Fruit fly (Drosophila melanogaster) whole organism, adult: Measurements from ENCODE around the gene Rpn13R.

ENCODE experiments used
- CG12768 ChIP-seq: fragments of 200-800 bp; sonication (Bioruptor generic); optimal IDR thresholded peaks from 2 replicates; lab custom pipeline; 2017; ENCODE audit warnings: missing biosample characterization, missing genetic modification characterization, mild to moderate bottlenecking, moderate library complexity, missing genetic modification reagents
- CG14711 ChIP-seq: fragments of 200-800 bp; sonication (Bioruptor generic); optimal IDR thresholded peaks from 2 replicates; lab custom pipeline; 2018; ENCODE audit warnings: missing biosample characterization, mild to moderate bottlenecking, missing genetic modification characterization, moderate library complexity
- CG1620 ChIP-seq: fragments of 200-800 bp; sonication (Bioruptor generic); optimal IDR thresholded peaks from 2 replicates; lab custom pipeline; 2016; ENCODE audit warnings: missing biosample characterization, missing genetic modification characterization
- CG7045 ChIP-seq: fragments of 200-800 bp; sonication (Bioruptor generic); optimal IDR thresholded peaks from 2 replicates; lab custom pipeline; 2017; ENCODE audit warnings: missing biosample characterization, mild to moderate bottlenecking, missing genetic modification characterization
- Hr96 ChIP-seq: fragments of 200-800 bp; sonication (Bioruptor generic); optimal IDR thresholded peaks from 2 replicates; lab custom pipeline; 2016; ENCODE audit warnings: missing biosample characterization, missing genetic modification characterization
- bab1 ChIP-seq: fragments of 200-800 bp; sonication (Bioruptor generic); optimal IDR thresholded peaks from 3 replicates; lab custom pipeline; 2019; ENCODE audit warnings: missing biosample characterization, mild to moderate bottlenecking, missing genetic modification characterization, moderate library complexity
- cic ChIP-seq: fragments of 200-800 bp; sonication (Bioruptor generic); optimal IDR thresholded peaks from 2 replicates; lab custom pipeline; 2017; ENCODE audit warnings: missing biosample characterization, mild to moderate bottlenecking, missing genetic modification characterization, moderate library complexity
- kay ChIP-seq: fragments of 200-800 bp; sonication (Bioruptor generic); peaks from one replicate; lab custom pipeline; 2016; ENCODE audit warnings: missing biosample characterization, missing genetic modification characterization, borderline replicate concordance
- ovo ChIP-seq: fragments of 200-800 bp; sonication (Bioruptor generic); optimal IDR thresholded peaks from 2 replicates; lab custom pipeline; 2016; ENCODE audit warnings: missing biosample characterization, missing genetic modification characterization
- pad ChIP-seq: fragments of 200-800 bp; sonication (Bioruptor generic); optimal IDR thresholded peaks from 3 replicates; lab custom pipeline; 2017; ENCODE audit warnings: missing biosample characterization, missing genetic modification characterization, mild to moderate bottlenecking, moderate library complexity, missing genetic modification reagents
- tj ChIP-seq: fragments of 200-800 bp; sonication (Bioruptor generic); optimal IDR thresholded peaks from 3 replicates; lab custom pipeline; 2017; ENCODE audit warnings: missing biosample characterization, mild to moderate bottlenecking, missing genetic modification characterization, moderate library complexity

DNA sequence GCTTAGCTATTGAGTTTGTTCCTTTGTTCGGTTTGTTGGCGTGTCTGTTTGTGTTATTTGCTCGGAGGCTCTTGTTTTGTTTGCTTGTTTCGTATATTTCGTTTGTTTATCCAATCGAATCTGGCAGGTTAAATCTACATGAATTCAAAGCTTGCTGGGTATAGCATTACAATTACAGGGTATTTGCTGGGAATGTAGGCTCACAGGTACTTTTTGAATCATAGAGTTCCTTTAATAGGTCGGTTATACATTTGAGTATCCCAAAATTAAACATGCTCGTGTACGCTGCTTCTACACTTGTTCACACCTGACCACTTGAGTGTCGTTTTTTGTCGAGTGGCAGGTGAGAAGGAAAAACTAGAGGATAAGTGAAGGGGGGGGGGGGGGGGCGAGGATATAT is 50.6 kb downstream of the Rpn13R start, which contains the start of gene CG5062:
- no peak for TF ChIP-seq tj
- no peak for TF ChIP-seq pad (GFP tag; lab: Kevin White, UChicago)
- no peak for TF ChIP-seq kay (GFP tag; lab: Kevin White, UChicago)
- no peak for TF ChIP-seq cic (GFP tag; lab: Kevin White, UChicago)
- no peak for TF ChIP-seq CG14711 (tag; lab: Kevin White, UChicago)
- TF ChIP-seq ovo (GFP tag; lab: Kevin White, UChicago) = no peak
- TF ChIP-seq CG12768 (GFP tag; lab: Kevin White, UChicago) = no peak
- TF ChIP-seq Hr96 = no peak
- TF ChIP-seq bab1 (GFP tag; lab: Kevin White, UChicago) = no peak
- TF ChIP-seq CG7045 (GFP tag; lab: Kevin White, UChicago) = no peak
- TF ChIP-seq CG1620 = no peak
